Worm (Caenorhabditis elegans): ENCODE data around the gene W06A7.4.

The W06A7.4 gene

DNA sequence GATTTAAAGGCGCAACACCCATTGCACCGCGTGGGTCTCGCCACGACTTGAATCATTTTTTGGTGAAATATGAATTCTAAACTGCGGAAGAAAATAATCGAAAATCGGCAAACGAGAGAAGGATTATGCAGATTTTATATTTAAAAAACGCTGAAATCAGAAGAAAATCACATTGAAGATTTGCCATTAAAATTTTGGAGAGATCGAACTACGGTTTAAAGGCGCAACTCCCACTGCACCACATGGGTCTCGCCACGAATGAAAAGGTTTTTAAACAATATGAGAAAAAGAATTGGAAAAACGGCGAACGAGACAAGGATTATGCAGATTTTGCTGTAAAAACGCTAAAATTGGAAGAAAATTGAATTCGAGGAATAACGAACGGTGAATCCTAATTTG is 8.6 kb downstream of the W06A7.4 start (continued):
- TF ChIP-seq snpc-1.3 (tag; optimal IDR thresholded peaks at IDR 0.05; ENCODE audit: insufficient read depth) (no peak), sdz-38 (tag; optimal IDR thresholded peaks at IDR 0.05) (no peak), ceh-58 (GFP tag; IDR thresholded peaks at IDR 0.05) (no peak), ceh-91 (GFP tag; IDR thresholded peaks at IDR 0.05) (0 out of 2 replicates have a peak, but pooled peaks have one; percentile 22), efl-1 (GFP tag; optimal IDR thresholded peaks at IDR 0.05) (peak; percentile 7)

DNA sequence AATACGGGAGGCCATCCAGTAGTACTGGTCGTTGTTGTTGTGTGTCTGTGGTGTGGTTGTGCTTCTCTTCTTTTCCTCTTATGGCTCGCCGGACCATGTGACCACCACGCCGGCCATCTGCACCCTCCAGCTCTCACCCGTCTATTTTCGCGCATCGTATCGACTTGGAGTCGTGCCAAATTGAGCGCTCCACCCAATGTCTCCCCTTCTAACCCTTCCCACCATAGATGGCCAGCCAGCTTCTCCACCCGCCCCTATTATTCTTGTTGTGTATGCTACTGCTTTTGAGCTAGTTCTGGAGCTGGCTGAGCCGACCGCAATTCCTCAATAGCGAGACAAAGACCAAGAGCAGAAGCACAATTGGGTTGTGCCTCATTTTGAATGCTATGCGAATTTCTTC is 9.0 kb downstream of the W06A7.4 start:
- TF ChIP-seq repo-1 (tag; optimal IDR thresholded peaks at IDR 0.05) (no peak), nfya-2 (GFP tag; IDR thresholded peaks at IDR 0.05) (no peak), dox-1 (GFP tag; IDR thresholded peaks at IDR 0.05) (no peak), xnd-1 (tag; optimal IDR thresholded peaks at IDR 0.05) (no peak), cebp-1 (GFP tag; IDR thresholded peaks at IDR 0.05) (no peak), cebp-1 (tag; optimal IDR thresholded peaks at IDR 0.05) (peak; percentile 40), fkh-3 (tag; optimal IDR thresholded peaks at IDR 0.05) (no peak), F33H1.4 (GFP tag; IDR thresholded peaks at IDR 0.05) (no peak), K12H6.12 (tag; optimal IDR thresholded peaks at IDR 0.05) (peak; percentile 27), D2030.7 (GFP tag; IDR thresholded peaks at IDR 0.05) (no peak), rec-8 (tag; optimal IDR thresholded peaks at IDR 0.05) (no peak), nhr-27 (tag; optimal IDR thresholded peaks at IDR 0.05) (no peak), ceh-100 (GFP tag; IDR thresholded peaks at IDR 0.05) (no peak), Y79H2A.3 (GFP tag; conservative IDR thresholded peaks at IDR 0.05) (no peak), B0336.3 (GFP tag; IDR thresholded peaks at IDR 0.05) (no peak), hlh-12 (tag; optimal IDR thresholded peaks at IDR 0.05) (no peak), him-1 (tag; optimal IDR thresholded peaks at IDR 0.05) (no peak), efl-1 (GFP tag; optimal IDR thresholded peaks at IDR 0.05) (no peak), cebp-2 (GFP tag; IDR thresholded peaks at IDR 0.05) (no peak), ama-1 (optimal IDR thresholded peaks at IDR 0.05) (no peak), ama-1 (GFP tag; optimal IDR thresholded peaks at IDR 0.05) (no peak), tbx-9 (tag; optimal IDR thresholded peaks at IDR 0.05; ENCODE audit: borderline replicate concordance) (peak; percentile 5), chd-7 (tag; optimal IDR thresholded peaks at IDR 0.05) (peak; percentile 10), ceh-91 (GFP tag; IDR thresholded peaks at IDR 0.05) (no peak), ztf-6 (GFP tag; IDR thresholded peaks at IDR 0.05) (0 out of 2 replicates have a peak, but pooled peaks have one; percentile 21), Y53G8AR.9 (GFP tag; conservative IDR thresholded peaks at IDR 0.05) (no peak), ceh-40 (GFP tag; IDR thresholded peaks at IDR 0.05) (no peak), mcd-1 (GFP tag; IDR thresholded peaks at IDR 0.05) (no peak), nfyb-1 (GFP tag; IDR thresholded peaks at IDR 0.05) (no peak), F49E8.2 (tag; optimal IDR thresholded peaks at IDR 0.05; ENCODE audit: insufficient read depth) (no peak), K11D2.4 (GFP tag; IDR thresholded peaks at IDR 0.05) (0 out of 2 replicates have a peak, but pooled peaks have one; percentile 26), nhr-120 (GFP tag; IDR thresholded peaks at IDR 0.05) (no peak), ztf-28 (GFP tag; IDR thresholded peaks at IDR 0.05) (no peak), madf-8 (GFP tag; conservative IDR thresholded peaks at IDR 0.05) (no peak), hlh-26 (GFP tag; conservative IDR thresholded peaks at IDR 0.05) (no peak), nfya-1 (tag; optimal IDR thresholded peaks at IDR 0.05; ENCODE audit: borderline replicate concordance, insufficient read depth) (no peak), tbp1 (GFP tag; optimal IDR thresholded peaks at IDR 0.05) (no peak), atf-7 (tag; optimal IDR thresholded peaks at IDR 0.05) (no peak), dpl-1 (GFP tag; optimal IDR thresholded peaks at IDR 0.05) (no peak), unc-62 (GFP tag; optimal IDR thresholded peaks at IDR 0.05) (no peak), zfh-2 (GFP tag; conservative IDR thresholded peaks at IDR 0.05) (peak; percentile 83), bed-1 (GFP tag; IDR thresholded peaks at IDR 0.05) (no peak), hmg-1.2 (GFP tag; IDR thresholded peaks at IDR 0.05) (peak; percentile 30; the same call in 1 of the 2 replicates), gei-17 (GFP tag; optimal IDR thresholded peaks at IDR 0.05) (no peak), sptf-2 (GFP tag; optimal IDR thresholded peaks at IDR 0.05) (peak; percentile 21)
